Worm (Caenorhabditis elegans) whole organism, L2 larva: ENCODE measurements around the gene ptr-1.

Source experiments
- C34F6.9 ChIP-seq: fragments of 150-350 bp; optimal IDR thresholded peaks from 2 replicates; lab custom pipeline; 2014; ENCODE audit warnings: missing biosample characterization, missing genetic modification characterization
- F13H6.1 ChIP-seq: sonication (generic microtip); optimal IDR thresholded peaks from 2 replicates; lab custom pipeline; 2016; ENCODE audit warnings: missing genetic modification characterization, missing compliant biosample characterization
- Y55F3AM.14 ChIP-seq: fragments of 200-800 bp; sonication (Bioruptor generic); optimal IDR thresholded peaks from 2 replicates; lab custom pipeline; 2018; ENCODE audit warnings: mild to moderate bottlenecking, missing genetic modification characterization, missing compliant biosample characterization
- ZK546.5 ChIP-seq: sonication (generic microtip); optimal IDR thresholded peaks from 2 replicates; lab custom pipeline; 2017; ENCODE audit warnings: missing biosample characterization, missing genetic modification characterization
- alr-1 ChIP-seq: fragments of 150-350 bp; optimal IDR thresholded peaks from 2 replicates; lab custom pipeline; 2014; ENCODE audit warnings: missing biosample characterization, missing genetic modification characterization
- aly-2 ChIP-seq: fragments of 150-350 bp; optimal IDR thresholded peaks from 2 replicates; lab custom pipeline; 2014; ENCODE audit warnings: missing biosample characterization, missing genetic modification characterization
- ama-1 ChIP-seq: fragments of 150-350 bp; optimal IDR thresholded peaks from 2 replicates; lab custom pipeline; 2018; ENCODE audit warnings: inconsistent platforms
- ceh-16 ChIP-seq: fragments of 150-350 bp; optimal IDR thresholded peaks from 2 replicates; lab custom pipeline; 2014; ENCODE audit warnings: missing biosample characterization, missing genetic modification characterization
- ceh-82 ChIP-seq: fragments of 150-350 bp; optimal IDR thresholded peaks from 2 replicates; lab custom pipeline; 2014; ENCODE audit warnings: missing biosample characterization, missing genetic modification characterization
- crh-2 ChIP-seq: sonication (generic microtip); optimal IDR thresholded peaks from 2 replicates; lab custom pipeline; 2017; ENCODE audit warnings: missing biosample characterization, missing genetic modification characterization
- dmd-4 ChIP-seq: sonication (generic microtip); optimal IDR thresholded peaks from 2 replicates; lab custom pipeline; 2017; ENCODE audit warnings: missing biosample characterization, missing genetic modification characterization
- egl-27 ChIP-seq: sonication (generic microtip); optimal IDR thresholded peaks from 3 replicates; lab custom pipeline; 2017; ENCODE audit warnings: missing biosample characterization, missing genetic modification reagents, missing genetic modification characterization
- elt-3 ChIP-seq: sonication (generic microtip); optimal IDR thresholded peaks from 2 replicates; lab custom pipeline; 2017; ENCODE audit warnings: missing biosample characterization, missing genetic modification characterization
- fos-1 ChIP-seq: fragments of 150-350 bp; optimal IDR thresholded peaks from 2 replicates; lab custom pipeline; 2014; ENCODE audit warnings: missing biosample characterization, missing genetic modification characterization
- lin-11 ChIP-seq: fragments of 150-350 bp; sonication (generic microtip); optimal IDR thresholded peaks from 2 replicates; lab custom pipeline; 2014; ENCODE audit warnings: missing biosample characterization, missing genetic modification characterization, inconsistent platforms, mixed read lengths
- lin-13 ChIP-seq: fragments of 150-350 bp; optimal IDR thresholded peaks from 2 replicates; lab custom pipeline; 2014; ENCODE audit warnings: missing biosample characterization, missing genetic modification reagents, missing genetic modification characterization
- lin-39 ChIP-seq: fragments of 150-350 bp; optimal IDR thresholded peaks from 2 replicates; lab custom pipeline; 2014; ENCODE audit warnings: missing biosample characterization, missing genetic modification reagents, missing genetic modification characterization
- lsy-2 ChIP-seq, 2 experiments: fragments of 150-350 bp in 1 of 2; sonication (generic microtip) in 1 of 2; optimal IDR thresholded peaks; 2 replicates each; lab custom pipeline; 2014 to 2017; ENCODE audit warnings: missing biosample characterization in 2 of 2, missing genetic modification characterization in 2 of 2
- mab-5 ChIP-seq: fragments of 150-350 bp; optimal IDR thresholded peaks from 2 replicates; lab custom pipeline; 2014; ENCODE audit warnings: missing biosample characterization, missing genetic modification characterization
- mbf-1 ChIP-seq: sonication (generic microtip); optimal IDR thresholded peaks from 2 replicates; lab custom pipeline; 2017; ENCODE audit warnings: missing biosample characterization, missing genetic modification characterization
- mdl-1 ChIP-seq, 2 experiments: fragments of 150-350 bp in 1 of 2; sonication (generic microtip) in 1 of 2; optimal IDR thresholded peaks; 2 replicates each; lab custom pipeline; 2017; ENCODE audit warnings: missing biosample characterization in 2 of 2, missing genetic modification characterization in 2 of 2
- nhr-10 ChIP-seq: sonication (generic microtip); optimal IDR thresholded peaks from 2 replicates; lab custom pipeline; 2017; ENCODE audit warnings: missing biosample characterization, missing genetic modification characterization
- nhr-12 ChIP-seq: fragments of 150-350 bp; optimal IDR thresholded peaks from 2 replicates; lab custom pipeline; 2014; ENCODE audit warnings: missing biosample characterization, missing genetic modification characterization
- nhr-129 ChIP-seq: fragments of 150-350 bp; optimal IDR thresholded peaks from 2 replicates; lab custom pipeline; 2014; ENCODE audit warnings: missing biosample characterization, missing genetic modification characterization
- nhr-21 ChIP-seq: fragments of 150-350 bp; optimal IDR thresholded peaks from 2 replicates; lab custom pipeline; 2014; ENCODE audit warnings: missing biosample characterization, missing genetic modification characterization
- nhr-23 ChIP-seq: fragments of 150-350 bp; optimal IDR thresholded peaks from 2 replicates; lab custom pipeline; 2014; ENCODE audit warnings: missing biosample characterization, missing genetic modification reagents, missing genetic modification characterization
- nhr-237 ChIP-seq: fragments of 150-350 bp; optimal IDR thresholded peaks from 2 replicates; lab custom pipeline; 2014; ENCODE audit warnings: missing biosample characterization, missing genetic modification characterization
- nhr-6 ChIP-seq: fragments of 150-350 bp; optimal IDR thresholded peaks from 2 replicates; lab custom pipeline; 2014; ENCODE audit warnings: missing biosample characterization, missing genetic modification characterization
- nhr-77 ChIP-seq: fragments of 150-350 bp; optimal IDR thresholded peaks from 2 replicates; lab custom pipeline; 2014; ENCODE audit warnings: missing biosample characterization, missing genetic modification characterization
- sem-4 ChIP-seq: fragments of 150-350 bp; optimal IDR thresholded peaks from 2 replicates; lab custom pipeline; 2014; ENCODE audit warnings: missing biosample characterization, missing genetic modification reagents, missing genetic modification characterization
- skn-1 ChIP-seq: sonication (generic microtip); optimal IDR thresholded peaks from 2 replicates; lab custom pipeline; 2017; ENCODE audit warnings: missing biosample characterization, missing genetic modification characterization
- sma-3 ChIP-seq: sonication (generic microtip); optimal IDR thresholded peaks from 2 replicates; lab custom pipeline; 2016; ENCODE audit warnings: missing genetic modification reagents, missing genetic modification characterization, missing compliant biosample characterization
- sma-9 ChIP-seq, 2 experiments: fragments of 150-350 bp in 1 of 2; sonication (generic microtip) in 1 of 2; optimal IDR thresholded peaks; 2 replicates each; lab custom pipeline; 2014 to 2016; ENCODE audit warnings: missing genetic modification characterization in 2 of 2, mild to moderate bottlenecking in 1 of 2, missing biosample characterization in 1 of 2, missing compliant biosample characterization in 1 of 2, missing genetic modification reagents in 1 of 2, moderate library complexity in 1 of 2
- snpc-4 ChIP-seq: fragments of 150-350 bp; optimal IDR thresholded peaks from 2 replicates; lab custom pipeline; 2014; ENCODE audit warnings: missing biosample characterization, missing genetic modification characterization
- unc-55 ChIP-seq: fragments of 150-350 bp; sonication (generic microtip); optimal IDR thresholded peaks from 3 replicates; lab custom pipeline; 2014; ENCODE audit warnings: missing biosample characterization, missing genetic modification reagents, missing genetic modification characterization
- unc-62 ChIP-seq: fragments of 150-350 bp; optimal IDR thresholded peaks from 2 replicates; lab custom pipeline; 2014; ENCODE audit warnings: missing biosample characterization, missing genetic modification reagents, missing genetic modification characterization
- zag-1 ChIP-seq: fragments of 150-350 bp; optimal IDR thresholded peaks from 2 replicates; lab custom pipeline; 2014; ENCODE audit warnings: missing biosample characterization, missing genetic modification characterization
- ztf-1 ChIP-seq: fragments of 200-800 bp; sonication (Bioruptor generic); conservative IDR thresholded peaks from 2 replicates; pipeline ENCODE4 v1.3.6; 2022; ENCODE audit warnings: missing genetic modification characterization, missing compliant biosample characterization
- ztf-11 ChIP-seq: sonication (generic microtip); optimal IDR thresholded peaks from 2 replicates; lab custom pipeline; 2017; ENCODE audit warnings: missing biosample characterization, missing genetic modification characterization
- ztf-4 ChIP-seq: fragments of 150-350 bp; optimal IDR thresholded peaks from 2 replicates; lab custom pipeline; 2014; ENCODE audit warnings: missing biosample characterization, missing genetic modification characterization

ptr-1 gene

DNA sequence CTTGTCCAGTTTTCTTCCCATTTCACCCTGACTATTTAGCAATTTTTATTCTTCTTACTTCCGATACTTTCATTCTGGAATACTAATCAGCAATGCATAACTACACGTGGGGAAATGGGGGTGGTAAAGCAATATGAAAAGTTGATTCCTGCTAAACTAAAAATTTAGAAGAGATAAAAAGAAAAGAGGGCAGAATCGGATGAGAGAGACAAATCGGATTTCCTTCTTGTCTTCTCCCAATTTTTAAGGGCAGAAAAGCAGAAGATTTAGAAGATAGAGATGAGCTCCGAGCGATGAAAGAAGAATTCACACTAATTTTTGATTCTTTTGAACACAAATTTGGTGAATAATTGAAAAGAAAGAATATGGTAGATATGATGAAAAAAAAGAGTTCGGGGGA, 12.5 kb upstream of the ptr-1 start:
- no peak for TF ChIP-seq ceh-82
- TF ChIP-seq ztf-11 (tag; lab: Kevin White, UChicago): no peak
- TF ChIP-seq unc-62 (GFP tag; lab: Kevin White, UChicago): no peak
- no peak for TF ChIP-seq Y55F3AM.14 (GFP tag; lab: Kevin White, UChicago)
- TF ChIP-seq nhr-10: no peak
- TF ChIP-seq ceh-16 (tag; lab: Kevin White, UChicago): no peak
- peak; percentile 14 for TF ChIP-seq C34F6.9 (tag; lab: Kevin White, UChicago)
- no peak for TF ChIP-seq nhr-6
- TF ChIP-seq nhr-129 (tag; lab: Kevin White, UChicago): no peak
- no peak for TF ChIP-seq nhr-77 (tag; lab: Kevin White, UChicago)
- TF ChIP-seq unc-55 (GFP tag; lab: Kevin White, UChicago): peak; percentile 49
- TF ChIP-seq nhr-23: no peak
- no peak for TF ChIP-seq lin-39 (tag; lab: Kevin White, UChicago)
- TF ChIP-seq sem-4 (tag; lab: Kevin White, UChicago): peak; percentile 43
- TF ChIP-seq lin-13 (GFP tag; lab: Kevin White, UChicago): no peak
- no peak for TF ChIP-seq aly-2 (tag; lab: Kevin White, UChicago)
- TF ChIP-seq ztf-1 (GFP tag; lab: Robert Waterston, UW): no peak
- TF ChIP-seq zag-1: no peak
- no peak for TF ChIP-seq ztf-4
- TF ChIP-seq fos-1: no peak
- peak in 1 of 2 experiments; percentile 5 for TF ChIP-seq mdl-1 (tag; optimal IDR thresholded peaks at IDR 0.05; lab: Kevin White, UChicago)
- TF ChIP-seq sma-3 (GFP tag; lab: Kevin White, UChicago): no peak
- TF ChIP-seq F13H6.1 (tag; lab: Kevin White, UChicago): no peak
- TF ChIP-seq ama-1 (lab: Kevin White, UChicago): no peak
- no peak for TF ChIP-seq crh-2 (tag; lab: Kevin White, UChicago)
- TF ChIP-seq sma-9 (GFP tag; optimal IDR thresholded peaks at IDR 0.05; lab: Kevin White, UChicago): no peak
- no peak for TF ChIP-seq sma-9 (tag; optimal IDR thresholded peaks at IDR 0.05; lab: Kevin White, UChicago)
- TF ChIP-seq skn-1 (tag; lab: Kevin White, UChicago): no peak
- TF ChIP-seq lin-11 (tag; lab: Kevin White, UChicago): no peak
- no peak for TF ChIP-seq nhr-12 (tag; lab: Kevin White, UChicago)
- no peak for TF ChIP-seq ZK546.5 (tag; lab: Kevin White, UChicago)
- no peak for TF ChIP-seq dmd-4 (tag; lab: Kevin White, UChicago)
- no peak for TF ChIP-seq alr-1 (tag; lab: Kevin White, UChicago)
- TF ChIP-seq snpc-4 (tag; lab: Kevin White, UChicago): no peak
- TF ChIP-seq egl-27 (tag; lab: Kevin White, UChicago): no peak
- no peak for TF ChIP-seq nhr-237
- no peak for TF ChIP-seq nhr-21
- TF ChIP-seq lsy-2 (tag; optimal IDR thresholded peaks at IDR 0.05; lab: Kevin White, UChicago): peak in 1 of 2 experiments; percentile 22

DNA sequence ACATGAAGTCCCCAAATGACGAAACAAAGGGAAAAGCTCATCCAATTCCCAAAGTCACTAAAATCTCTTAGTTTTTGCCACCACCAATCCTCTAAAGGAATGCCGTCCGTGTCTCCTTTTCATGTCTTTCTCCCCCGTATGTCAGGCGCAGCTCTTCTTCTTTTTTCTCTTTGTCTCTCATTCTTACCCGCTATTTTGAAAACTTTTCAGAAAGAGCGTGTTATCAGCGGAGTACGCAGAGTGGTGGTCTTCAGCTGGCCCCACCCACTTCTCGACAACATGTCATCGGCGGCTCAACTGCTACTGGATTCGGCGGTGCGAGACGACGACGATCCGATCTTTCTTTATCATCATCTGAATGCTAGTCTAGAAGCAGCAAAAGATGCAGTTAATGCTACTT, 9.9 kb upstream of the ptr-1 start, which contains the start of gene sphr-1:
sphr-1 (plus strand) TSS at position 205 of the 400 bp plus-strand sequence.
- TF ChIP-seq lsy-2 (tag; optimal IDR thresholded peaks at IDR 0.05; lab: Kevin White, UChicago) (no peak), mbf-1 (no peak), zag-1 (peak; percentile 13)
- TF ChIP-seq, all 48 proteins: peak for 1

DNA sequence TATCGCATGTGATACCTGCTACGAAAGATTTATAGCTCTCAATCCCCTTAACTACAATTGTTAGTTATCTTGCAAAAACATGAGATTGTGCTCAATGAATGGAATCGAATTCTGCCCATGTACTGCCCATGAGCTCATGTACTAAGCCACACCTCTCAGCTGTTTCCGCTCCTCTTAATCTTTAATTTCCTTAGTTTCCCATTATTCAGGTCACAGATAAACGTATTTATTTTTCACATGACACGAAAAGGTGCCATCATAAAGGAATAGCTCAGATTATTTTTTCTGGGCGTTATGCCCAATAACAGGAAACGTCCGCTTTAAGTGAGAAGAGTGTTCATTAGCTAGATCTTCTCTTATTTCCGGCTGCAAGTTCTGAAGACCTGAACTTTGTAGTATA, 4.5 kb upstream of the ptr-1 start:
- TF ChIP-seq ceh-16 (tag; lab: Kevin White, UChicago) (no peak), ztf-1 (GFP tag; lab: Robert Waterston, UW) (no peak), ama-1 (lab: Kevin White, UChicago) (no peak), aly-2 (tag; lab: Kevin White, UChicago) (no peak), snpc-4 (tag; lab: Kevin White, UChicago) (no peak), nhr-21 (no peak), mab-5 (tag; lab: Kevin White, UChicago) (no peak), elt-3 (tag; lab: Kevin White, UChicago) (no peak), nhr-10 (no peak), unc-62 (GFP tag; lab: Kevin White, UChicago) (no peak)
- TF ChIP-seq, all 48 proteins: peak for 0
